Worm (Caenorhabditis elegans) whole organism, early embryonic: ENCODE results near the gene sun-1.

ENCODE experiments used
- B0310.2 ChIP-seq: sonication (generic microtip); optimal IDR thresholded peaks from 2 replicates; lab custom pipeline; 2016; ENCODE audit warnings: mild to moderate bottlenecking, missing genetic modification characterization, missing compliant biosample characterization
- F13C5.2 ChIP-seq: sonication (generic microtip); optimal IDR thresholded peaks from 2 replicates; lab custom pipeline; 2017; ENCODE audit warnings: mild to moderate bottlenecking, missing genetic modification characterization, inconsistent platforms, missing compliant biosample characterization
- aly-1 ChIP-seq: sonication (generic microtip); optimal IDR thresholded peaks from 2 replicates; lab custom pipeline; 2016; ENCODE audit warnings: missing genetic modification characterization, missing compliant biosample characterization
- ama-1 ChIP-seq: fragments of 150-350 bp; optimal IDR thresholded peaks from 2 replicates; lab custom pipeline; 2014
- ceh-13 ChIP-seq: fragments of 200-800 bp; sonication (Bioruptor generic); optimal IDR thresholded peaks from 2 replicates; lab custom pipeline; 2018; ENCODE audit warnings: mild to moderate bottlenecking, missing genetic modification characterization, missing compliant biosample characterization
- ceh-36 ChIP-seq: sonication (generic microtip); optimal IDR thresholded peaks from 2 replicates; lab custom pipeline; 2016; ENCODE audit warnings: missing genetic modification characterization, inconsistent platforms, missing compliant biosample characterization
- ets-7 ChIP-seq: sonication (generic microtip); optimal IDR thresholded peaks from 2 replicates; lab custom pipeline; 2016; ENCODE audit warnings: missing genotype, missing genetic modification characterization, missing compliant biosample characterization
- flt-1 ChIP-seq: fragments of 200-800 bp; sonication (Bioruptor generic); IDR thresholded peaks from 2 replicates; pipeline ENCODE4 v1.3.6; 2022; ENCODE audit warnings: missing genetic modification characterization, missing compliant biosample characterization
- hmbx-1 ChIP-seq: sonication (generic microtip); optimal IDR thresholded peaks from 2 replicates; lab custom pipeline; 2016; ENCODE audit warnings: mild to moderate bottlenecking, missing genetic modification characterization, missing compliant biosample characterization
- hmg-4 ChIP-seq: fragments of 200-800 bp; sonication (Bioruptor generic); optimal IDR thresholded peaks from 2 replicates; lab custom pipeline; 2018; ENCODE audit warnings: mild to moderate bottlenecking, missing genetic modification characterization, missing compliant biosample characterization
- hnd-1 ChIP-seq: sonication (generic microtip); optimal IDR thresholded peaks from 2 replicates; lab custom pipeline; 2016; ENCODE audit warnings: missing genetic modification characterization, missing compliant biosample characterization
- pes-1 ChIP-seq: fragments of 200-800 bp; sonication (Bioruptor generic); IDR thresholded peaks from 2 replicates; pipeline ENCODE4 v1.3.6; 2022; ENCODE audit warnings: missing genetic modification reagents, missing genetic modification characterization, missing compliant biosample characterization
- scrt-1 ChIP-seq: fragments of 200-800 bp; sonication (Bioruptor generic); IDR thresholded peaks from 2 replicates; pipeline ENCODE4 v1.3.6; 2022; ENCODE audit warnings: missing genetic modification characterization, missing compliant biosample characterization
- sea-1 ChIP-seq: fragments of 200-800 bp; sonication (Bioruptor generic); conservative IDR thresholded peaks from 2 replicates; pipeline ENCODE4 v1.3.6; 2022; ENCODE audit warnings: missing genetic modification characterization, missing compliant biosample characterization
- tbx-11 ChIP-seq: fragments of 200-800 bp; sonication (Bioruptor generic); IDR thresholded peaks from 2 replicates; pipeline ENCODE4 v1.3.6; 2022; ENCODE audit warnings: missing genetic modification characterization, missing compliant biosample characterization
- tbx-37 ChIP-seq: fragments of 200-800 bp; sonication (Bioruptor generic); conservative IDR thresholded peaks from 2 replicates; pipeline ENCODE4 v1.3.6; 2022; ENCODE audit warnings: missing genetic modification reagents, missing genetic modification characterization, missing compliant biosample characterization
- tra-4 ChIP-seq: sonication (generic microtip); optimal IDR thresholded peaks from 2 replicates; lab custom pipeline; 2017; ENCODE audit warnings: missing genetic modification characterization, missing compliant biosample characterization

sun-1 gene

ce11 chrV:13165244-13165643 is 28.1 kb downstream of the sun-1 start:
- TF ChIP-seq F13C5.2 (no peak), tra-4 (no peak), flt-1 (GFP tag; lab: Robert Waterston, UW) (no peak), pes-1 (GFP tag; lab: Robert Waterston, UW) (no peak), sea-1 (no peak), aly-1 (tag; lab: Kevin White, UChicago) (no peak), hnd-1 (tag; lab: Kevin White, UChicago) (no peak), ama-1 (lab: Kevin White, UChicago) (no peak), hmbx-1 (tag; lab: Kevin White, UChicago) (no peak), tbx-11 (GFP tag; lab: Robert Waterston, UW) (no peak), ceh-13 (GFP tag; lab: Kevin White, UChicago) (no peak), ceh-36 (no peak), scrt-1 (GFP tag; lab: Robert Waterston, UW) (no peak)

- TF ChIP-seq ets-7 (tag; lab: Kevin White, UChicago) (no peak), ceh-36 (no peak), hmg-4 (GFP tag; lab: Kevin White, UChicago) (no peak), ceh-13 (GFP tag; lab: Kevin White, UChicago) (no peak), tbx-37 (no peak), aly-1 (tag; lab: Kevin White, UChicago) (no peak), ama-1 (lab: Kevin White, UChicago) (no peak), F13C5.2 (no peak), B0310.2 (tag; lab: Kevin White, UChicago) (no peak), scrt-1 (GFP tag; lab: Robert Waterston, UW) (no peak)
Measured at ce11 chrV:13163841-13164240, 29.5 kb downstream of the sun-1 start.

- TF ChIP-seq scrt-1 (GFP tag; lab: Robert Waterston, UW) (no peak), tra-4 (no peak), tbx-37 (no peak), hmbx-1 (tag; lab: Kevin White, UChicago) (no peak), ceh-13 (GFP tag; lab: Kevin White, UChicago) (no peak), flt-1 (GFP tag; lab: Robert Waterston, UW) (no peak), ceh-36 (no peak), aly-1 (tag; lab: Kevin White, UChicago) (no peak), hmg-4 (GFP tag; lab: Kevin White, UChicago) (no peak), ets-7 (tag; lab: Kevin White, UChicago) (no peak), B0310.2 (tag; lab: Kevin White, UChicago) (no peak), sea-1 (no peak), hnd-1 (tag; lab: Kevin White, UChicago) (no peak)
Measured at ce11 chrV:13162885-13163284, 30.5 kb downstream of the sun-1 start.

- TF ChIP-seq hmbx-1 (tag; lab: Kevin White, UChicago) (no peak), ceh-13 (GFP tag; lab: Kevin White, UChicago) (no peak), F13C5.2 (no peak), ets-7 (tag; lab: Kevin White, UChicago) (no peak), tbx-37 (no peak), aly-1 (tag; lab: Kevin White, UChicago) (no peak), flt-1 (GFP tag; lab: Robert Waterston, UW) (no peak), scrt-1 (GFP tag; lab: Robert Waterston, UW) (no peak), tbx-11 (GFP tag; lab: Robert Waterston, UW) (no peak)
Measured at ce11 chrV:13161052-13161451, 32.3 kb downstream of the sun-1 start.

ce11 chrV:13157073-13157472 is 36.3 kb downstream of the sun-1 start:
- no peak for TF ChIP-seq B0310.2 (tag; lab: Kevin White, UChicago)
- no peak for TF ChIP-seq F13C5.2
- no peak for TF ChIP-seq hnd-1 (tag; lab: Kevin White, UChicago)
- no peak for TF ChIP-seq tra-4
- no peak for TF ChIP-seq flt-1 (GFP tag; lab: Robert Waterston, UW)
- TF ChIP-seq sea-1: no peak
- TF ChIP-seq aly-1 (tag; lab: Kevin White, UChicago): no peak
- no peak for TF ChIP-seq ceh-36
- TF ChIP-seq ets-7 (tag; lab: Kevin White, UChicago): no peak
- no peak for TF ChIP-seq pes-1 (GFP tag; lab: Robert Waterston, UW)
- TF ChIP-seq ceh-13 (GFP tag; lab: Kevin White, UChicago): no peak
- no peak for TF ChIP-seq ama-1 (lab: Kevin White, UChicago)
- no peak for TF ChIP-seq hmg-4 (GFP tag; lab: Kevin White, UChicago)
- TF ChIP-seq tbx-37: no peak
- no peak for TF ChIP-seq scrt-1 (GFP tag; lab: Robert Waterston, UW)
- TF ChIP-seq tbx-11 (GFP tag; lab: Robert Waterston, UW): no peak
- TF ChIP-seq hmbx-1 (tag; lab: Kevin White, UChicago): no peak

- TF ChIP-seq aly-1 (tag; lab: Kevin White, UChicago) (no peak), sea-1 (no peak), hnd-1 (tag; lab: Kevin White, UChicago) (no peak), tra-4 (no peak), ama-1 (lab: Kevin White, UChicago) (no peak), ceh-13 (GFP tag; lab: Kevin White, UChicago) (no peak), tbx-37 (no peak), tbx-11 (GFP tag; lab: Robert Waterston, UW) (no peak), B0310.2 (tag; lab: Kevin White, UChicago) (no peak), scrt-1 (GFP tag; lab: Robert Waterston, UW) (no peak), ceh-36 (no peak), ets-7 (tag; lab: Kevin White, UChicago) (no peak), hmg-4 (GFP tag; lab: Kevin White, UChicago) (no peak), F13C5.2 (no peak), pes-1 (GFP tag; lab: Robert Waterston, UW) (no peak), flt-1 (GFP tag; lab: Robert Waterston, UW) (no peak), hmbx-1 (tag; lab: Kevin White, UChicago) (no peak)
Measured at ce11 chrV:13154225-13154624, 39.1 kb downstream of the sun-1 start.

ce11 chrV:13152575-13152974 is 40.8 kb downstream of the sun-1 start, which contains the start of gene noca-1:
TSS of gene noca-1 (plus strand) at chrV:13152919.
- no peak for TF ChIP-seq hmbx-1 (tag; lab: Kevin White, UChicago)
- no peak for TF ChIP-seq ceh-13 (GFP tag; lab: Kevin White, UChicago)
- TF ChIP-seq pes-1 (GFP tag; lab: Robert Waterston, UW): no peak
- TF ChIP-seq tbx-11 (GFP tag; lab: Robert Waterston, UW): no peak
- no peak for TF ChIP-seq sea-1
- no peak for TF ChIP-seq aly-1 (tag; lab: Kevin White, UChicago)
- TF ChIP-seq flt-1 (GFP tag; lab: Robert Waterston, UW): no peak
- no peak for TF ChIP-seq scrt-1 (GFP tag; lab: Robert Waterston, UW)
- no peak for TF ChIP-seq ceh-36
- no peak for TF ChIP-seq ama-1 (lab: Kevin White, UChicago)
- TF ChIP-seq F13C5.2: no peak
- no peak for TF ChIP-seq hmg-4 (GFP tag; lab: Kevin White, UChicago)
